Worm (Caenorhabditis elegans) whole organism, early embryonic: ENCODE data around the gene ZK688.7.

Source experiments
- aly-1 ChIP-seq: sonication (generic microtip); optimal IDR thresholded peaks from 2 replicates; lab custom pipeline; 2016; ENCODE audit warnings: missing genetic modification characterization, missing compliant biosample characterization
- ama-1 ChIP-seq: fragments of 150-350 bp; optimal IDR thresholded peaks from 2 replicates; lab custom pipeline; 2014
- ceh-36 ChIP-seq: sonication (generic microtip); optimal IDR thresholded peaks from 2 replicates; lab custom pipeline; 2016; ENCODE audit warnings: missing genetic modification characterization, inconsistent platforms, missing compliant biosample characterization
- ets-7 ChIP-seq: sonication (generic microtip); optimal IDR thresholded peaks from 2 replicates; lab custom pipeline; 2016; ENCODE audit warnings: missing genotype, missing genetic modification characterization, missing compliant biosample characterization
- hmg-4 ChIP-seq: fragments of 200-800 bp; sonication (Bioruptor generic); optimal IDR thresholded peaks from 2 replicates; lab custom pipeline; 2018; ENCODE audit warnings: mild to moderate bottlenecking, missing genetic modification characterization, missing compliant biosample characterization
- sea-1 ChIP-seq: fragments of 200-800 bp; sonication (Bioruptor generic); conservative IDR thresholded peaks from 2 replicates; pipeline ENCODE4 v1.3.6; 2022; ENCODE audit warnings: missing genetic modification characterization, missing compliant biosample characterization
- tbx-37 ChIP-seq: fragments of 200-800 bp; sonication (Bioruptor generic); conservative IDR thresholded peaks from 2 replicates; pipeline ENCODE4 v1.3.6; 2022; ENCODE audit warnings: missing genetic modification reagents, missing genetic modification characterization, missing compliant biosample characterization

DNA sequence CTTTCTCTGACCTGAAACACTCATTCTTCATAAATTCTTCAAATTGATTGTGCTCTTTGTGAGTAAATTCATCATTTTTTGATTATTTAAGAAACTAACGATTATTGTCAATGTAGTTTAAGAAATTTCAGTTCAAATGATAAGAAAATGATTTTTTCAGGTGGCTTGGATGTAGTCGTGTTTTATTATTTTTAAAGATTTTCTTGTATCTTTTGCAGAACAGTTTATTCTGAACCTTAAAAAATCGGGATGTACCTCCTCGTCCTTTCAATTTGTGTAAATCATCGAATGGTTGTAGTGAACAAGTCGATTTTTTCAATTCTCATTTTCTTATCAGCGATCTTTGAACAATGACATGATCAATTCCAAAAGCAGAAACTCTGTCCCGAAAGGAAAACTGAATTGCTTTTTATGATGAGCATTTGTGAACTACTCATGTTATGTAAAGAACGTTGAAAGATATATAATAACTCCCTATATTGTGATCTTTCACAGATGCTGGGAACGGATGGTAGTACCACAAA lies 46.1 kb downstream of the ZK688.7 start, which contains the start of gene slc-17.3:
- TF ChIP-seq ama-1 (lab: Kevin White, UChicago) (no peak), ets-7 (tag; lab: Kevin White, UChicago) (no peak), ceh-36 (tag; lab: Kevin White, UChicago) (no peak), tbx-37 (GFP tag; lab: Robert Waterston, UW) (no peak), sea-1 (GFP tag; lab: Robert Waterston, UW) (no peak), aly-1 (tag; lab: Kevin White, UChicago) (no peak), hmg-4 (GFP tag; lab: Kevin White, UChicago) (no peak)
